Worm (Caenorhabditis elegans): ENCODE measurements around the gene col-8.
"Not testable (repeated sequence)": the region's sequence is repeated elsewhere in the genome, so short reads cannot be mapped to it uniquely, and the experiment has no call there.

Gene col-8

ce11 chrIII:6988060-6988459 lies 32.3 kb downstream of the col-8 start:
- TF ChIP-seq lin-39 (tag; optimal IDR thresholded peaks at IDR 0.05) (peak; percentile 92), pqm-1 (tag; optimal IDR thresholded peaks at IDR 0.05) (peak; percentile 2), nhr-11 (tag; optimal IDR thresholded peaks at IDR 0.05) (peak; percentile 74), unc-62 (GFP tag; optimal IDR thresholded peaks at IDR 0.05) (peak; percentile 44), nfya-1 (tag; optimal IDR thresholded peaks at IDR 0.05; ENCODE audit: insufficient read depth) (peak; percentile 43), nhr-43 (tag; optimal IDR thresholded peaks at IDR 0.05; ENCODE audit: poor library complexity, severe bottlenecking) (no peak), unc-39 (tag; optimal IDR thresholded peaks at IDR 0.05) (no peak), egl-5 (tag; optimal IDR thresholded peaks at IDR 0.05) (peak; percentile 76), ceh-16 (tag; optimal IDR thresholded peaks at IDR 0.05) (no peak), fos-1 (tag; optimal IDR thresholded peaks at IDR 0.05) (no peak)

ce11 chrIII:6981989-6982553 lies 38.3 kb downstream of the col-8 start, which contains the start of gene F31E3.6:
Gene F31E3.6, plus strand, starts transcription at chrIII:6982081.
- TF ChIP-seq elt-2 (tag; optimal IDR thresholded peaks at IDR 0.05); ceh-28 (tag; optimal IDR thresholded peaks at IDR 0.05); nhr-43 (tag; optimal IDR thresholded peaks at IDR 0.05; ENCODE audit: poor library complexity, severe bottlenecking): not testable (repeated sequence)

ce11 chrIII:6979584-6979983 lies 40.8 kb downstream of the col-8 start, which contains the start of gene ceh-20:
Gene ceh-20, plus strand, starts transcription at chrIII:6979884.
- TF ChIP-seq nhr-12 (tag; optimal IDR thresholded peaks at IDR 0.05), result no peak
- no peak for TF ChIP-seq hmg-11 (tag; optimal IDR thresholded peaks at IDR 0.05)
- TF ChIP-seq egl-5 (tag; optimal IDR thresholded peaks at IDR 0.05), result no peak
- no peak for TF ChIP-seq skn-1 (tag; optimal IDR thresholded peaks at IDR 0.05)
- no peak for TF ChIP-seq unc-39 (tag; optimal IDR thresholded peaks at IDR 0.05)
- no peak for TF ChIP-seq mdl-1 (tag; optimal IDR thresholded peaks at IDR 0.05)
- TF ChIP-seq fkh-10 (GFP tag; optimal IDR thresholded peaks at IDR 0.05), result no peak
- no peak for TF ChIP-seq snpc-4 (tag; optimal IDR thresholded peaks at IDR 0.05)
- no peak for TF ChIP-seq elt-2 (tag; optimal IDR thresholded peaks at IDR 0.05)
- TF ChIP-seq elt-1 (tag; optimal IDR thresholded peaks at IDR 0.05), result no peak
- no peak for TF ChIP-seq nhr-67 (tag; optimal IDR thresholded peaks at IDR 0.05)
- TF ChIP-seq nfya-1 (tag; optimal IDR thresholded peaks at IDR 0.05; ENCODE audit: insufficient read depth), result no peak
- no peak for TF ChIP-seq nhr-77 (tag; optimal IDR thresholded peaks at IDR 0.05)
- TF ChIP-seq lin-39 (tag; optimal IDR thresholded peaks at IDR 0.05), result no peak
- TF ChIP-seq ama-1 (optimal IDR thresholded peaks at IDR 0.05), result no peak
- TF ChIP-seq daf-12 (tag; optimal IDR thresholded peaks at IDR 0.05), result no peak
- no peak for TF ChIP-seq nhr-76 (tag; optimal IDR thresholded peaks at IDR 0.05)

DNA sequence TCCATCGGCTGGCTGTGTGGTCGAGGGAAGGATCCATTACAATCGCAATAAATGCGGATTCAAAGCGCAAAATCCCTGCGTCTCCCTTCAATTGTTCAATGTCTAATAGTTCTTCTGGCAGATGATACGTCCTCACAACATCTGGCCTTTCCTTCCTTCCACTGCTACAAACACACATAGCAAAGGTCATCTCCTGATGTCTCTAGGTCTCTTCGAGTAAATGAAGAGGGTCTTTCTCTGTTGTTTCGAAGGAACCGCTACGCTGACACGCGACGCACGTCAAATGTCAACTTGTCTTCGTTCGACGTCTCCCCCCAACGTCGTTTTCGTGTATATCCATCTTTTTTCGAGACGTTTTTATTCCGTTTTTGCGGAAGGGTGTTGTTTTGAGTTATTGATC lies 41.5 kb downstream of the col-8 start:
- no peak for TF ChIP-seq lsy-12 (tag; optimal IDR thresholded peaks at IDR 0.05)
- TF ChIP-seq nhr-23 (tag; optimal IDR thresholded peaks at IDR 0.05), result peak; percentile 78
- peak; percentile 5 for TF ChIP-seq tbx-2 (tag; optimal IDR thresholded peaks at IDR 0.05)
- TF ChIP-seq eor-1 (tag; optimal IDR thresholded peaks at IDR 0.05), result no peak
- TF ChIP-seq mdl-1 (tag; optimal IDR thresholded peaks at IDR 0.05), result no peak
- TF ChIP-seq nhr-237 (tag; optimal IDR thresholded peaks at IDR 0.05), result no peak
- TF ChIP-seq R02D3.7 (tag; optimal IDR thresholded peaks at IDR 0.05), result peak; percentile 38
- peak; percentile 1 for TF ChIP-seq egl-5 (tag; optimal IDR thresholded peaks at IDR 0.05)
- TF ChIP-seq nhr-76 (tag; optimal IDR thresholded peaks at IDR 0.05), result no peak
- no peak for TF ChIP-seq nhr-77 (tag; optimal IDR thresholded peaks at IDR 0.05)
- no peak for TF ChIP-seq mml-1 (tag; optimal IDR thresholded peaks at IDR 0.05)
- TF ChIP-seq nfya-1 (tag; optimal IDR thresholded peaks at IDR 0.05; ENCODE audit: insufficient read depth), result peak; percentile 79
- TF ChIP-seq skn-1 (tag; optimal IDR thresholded peaks at IDR 0.05), result no peak
- peak; percentile 42 for TF ChIP-seq ceh-28 (tag; optimal IDR thresholded peaks at IDR 0.05)
- no peak for TF ChIP-seq jun-1 (tag; optimal IDR thresholded peaks at IDR 0.05)
- TF ChIP-seq snpc-4 (tag; optimal IDR thresholded peaks at IDR 0.05), result no peak
- peak; percentile 55 for TF ChIP-seq hmg-11 (tag; optimal IDR thresholded peaks at IDR 0.05)
- TF ChIP-seq elt-2 (tag; optimal IDR thresholded peaks at IDR 0.05), result no peak
- peak; percentile 2 for TF ChIP-seq nhr-11 (tag; optimal IDR thresholded peaks at IDR 0.05)
- TF ChIP-seq ZK546.5 (tag; optimal IDR thresholded peaks at IDR 0.05), result no peak
- no peak for TF ChIP-seq nhr-28 (tag; optimal IDR thresholded peaks at IDR 0.05)
- TF ChIP-seq lin-15B (tag; optimal IDR thresholded peaks at IDR 0.05), result peak; percentile 57
- no peak for TF ChIP-seq fkh-2 (tag; optimal IDR thresholded peaks at IDR 0.05)
- no peak for TF ChIP-seq nhr-12 (tag; optimal IDR thresholded peaks at IDR 0.05)
- no peak for TF ChIP-seq egl-27 (tag; optimal IDR thresholded peaks at IDR 0.05)
- peak; percentile 31 for TF ChIP-seq elt-1 (tag; optimal IDR thresholded peaks at IDR 0.05)
- TF ChIP-seq lin-39 (tag; optimal IDR thresholded peaks at IDR 0.05), result peak; percentile 88
- TF ChIP-seq nhr-43 (tag; optimal IDR thresholded peaks at IDR 0.05; ENCODE audit: poor library complexity, severe bottlenecking), result peak; percentile 44
- no peak for TF ChIP-seq daf-12 (tag; optimal IDR thresholded peaks at IDR 0.05)
- no peak for TF ChIP-seq fkh-10 (GFP tag; optimal IDR thresholded peaks at IDR 0.05)
- TF ChIP-seq ztf-11 (tag; optimal IDR thresholded peaks at IDR 0.05), result no peak
- no peak for TF ChIP-seq unc-39 (tag; optimal IDR thresholded peaks at IDR 0.05)
- no peak for TF ChIP-seq ztf-4 (tag; optimal IDR thresholded peaks at IDR 0.05)
- TF ChIP-seq sea-2 (GFP tag; optimal IDR thresholded peaks at IDR 0.05), result no peak
- TF ChIP-seq elt-3 (tag; optimal IDR thresholded peaks at IDR 0.05), result no peak
- TF ChIP-seq zag-1 (tag; optimal IDR thresholded peaks at IDR 0.05), result no peak
- peak; percentile 100 for TF ChIP-seq unc-62 (GFP tag; optimal IDR thresholded peaks at IDR 0.05)
- no peak for TF ChIP-seq ceh-82 (tag; optimal IDR thresholded peaks at IDR 0.05)
- TF ChIP-seq ceh-9 (tag; optimal IDR thresholded peaks at IDR 0.05), result no peak
